Fruit fly (Drosophila melanogaster) whole organism, prepupa: ENCODE measurements around the gene ND-ASHI.

Experiments
- CG10631 ChIP-seq: fragments of 200-800 bp; sonication (Bioruptor generic); optimal IDR thresholded peaks from 2 replicates; lab custom pipeline; 2016; ENCODE audit warnings: missing biosample characterization, missing genetic modification characterization
- CG10669 ChIP-seq: fragments of 200-800 bp; sonication (Bioruptor generic); optimal IDR thresholded peaks from 3 replicates; lab custom pipeline; 2018; ENCODE audit warnings: missing biosample characterization, mild to moderate bottlenecking, missing genetic modification characterization, moderate library complexity
- CG11294 ChIP-seq: fragments of 200-800 bp; sonication (Bioruptor generic); IDR thresholded peaks from 2 replicates; pipeline ENCODE4 v1.3.6; 2022; ENCODE audit warnings: missing biosample characterization, missing genetic modification characterization
- CG11762 ChIP-seq: fragments of 200-800 bp; sonication (Bioruptor generic); optimal IDR thresholded peaks from 3 replicates; lab custom pipeline; 2016; ENCODE audit warnings: missing biosample characterization, missing genetic modification characterization; ENCODE audit not compliant: insufficient read depth
- CG11902 ChIP-seq: fragments of 200-800 bp; sonication (Bioruptor generic); optimal IDR thresholded peaks from 3 replicates; lab custom pipeline; 2016; ENCODE audit warnings: missing biosample characterization, missing genetic modification characterization
- CG15336 ChIP-seq: fragments of 200-800 bp; sonication (Bioruptor generic); IDR thresholded peaks from 2 replicates; pipeline ENCODE4 v1.3.6; 2022; ENCODE audit warnings: missing biosample characterization, missing genetic modification characterization
- CG16779 ChIP-seq: fragments of 200-800 bp; sonication (Bioruptor generic); optimal IDR thresholded peaks from 3 replicates; lab custom pipeline; 2017; ENCODE audit warnings: missing biosample characterization, mild to moderate bottlenecking, missing genetic modification characterization
- CG34406 ChIP-seq: fragments of 200-800 bp; sonication (Bioruptor generic); optimal IDR thresholded peaks from 3 replicates; lab custom pipeline; 2016; ENCODE audit warnings: missing biosample characterization, missing genetic modification characterization
- CG3919 ChIP-seq: fragments of 200-800 bp; sonication (Bioruptor generic); optimal IDR thresholded peaks from 3 replicates; lab custom pipeline; 2016; ENCODE audit warnings: missing biosample characterization, missing genetic modification characterization
- CG4318 ChIP-seq: fragments of 200-800 bp; sonication (Bioruptor generic); optimal IDR thresholded peaks from 3 replicates; lab custom pipeline; 2017; ENCODE audit warnings: missing biosample characterization, mild to moderate bottlenecking, missing genetic modification characterization
- CG6163 ChIP-seq: fragments of 200-800 bp; sonication (Bioruptor generic); IDR thresholded peaks from 3 replicates; pipeline ENCODE4 v1.3.6; 2022; ENCODE audit warnings: missing biosample characterization, missing genetic modification characterization
- CG6276 ChIP-seq: fragments of 200-800 bp; sonication (Bioruptor generic); optimal IDR thresholded peaks from 2 replicates; lab custom pipeline; 2017; ENCODE audit warnings: missing biosample characterization, mild to moderate bottlenecking, missing genetic modification characterization
- CG6792 ChIP-seq: fragments of 200-800 bp; sonication (Bioruptor generic); optimal IDR thresholded peaks from 3 replicates; lab custom pipeline; 2016; ENCODE audit warnings: missing biosample characterization, missing genetic modification characterization
- CG6808 ChIP-seq: fragments of 200-800 bp; sonication (Bioruptor generic); optimal IDR thresholded peaks from 3 replicates; lab custom pipeline; 2017; ENCODE audit warnings: missing biosample characterization, missing genetic modification characterization, mild to moderate bottlenecking, moderate library complexity, missing genetic modification reagents
- CG6854 ChIP-seq: fragments of 200-800 bp; sonication (Bioruptor generic); optimal IDR thresholded peaks from 2 replicates; lab custom pipeline; 2017; ENCODE audit warnings: missing biosample characterization, mild to moderate bottlenecking, missing genetic modification characterization
- CG7368 ChIP-seq: fragments of 200-800 bp; sonication (Bioruptor generic); optimal IDR thresholded peaks from 3 replicates; lab custom pipeline; 2016; ENCODE audit warnings: missing biosample characterization, missing genetic modification characterization
- CG8119 ChIP-seq: fragments of 200-800 bp; sonication (Bioruptor generic); IDR thresholded peaks from 3 replicates; pipeline ENCODE4 v1.3.6; 2022; ENCODE audit warnings: missing biosample characterization, missing genetic modification characterization
- CG8319 ChIP-seq: fragments of 200-800 bp; sonication (Bioruptor generic); optimal IDR thresholded peaks from 3 replicates; lab custom pipeline; 2016; ENCODE audit warnings: missing biosample characterization, missing genetic modification characterization
- Eip75B ChIP-seq: fragments of 200-800 bp; sonication (Bioruptor generic); optimal IDR thresholded peaks from 3 replicates; lab custom pipeline; 2016; ENCODE audit warnings: missing biosample characterization, missing genetic modification characterization
- Gug ChIP-seq: fragments of 200-800 bp; sonication (Bioruptor generic); IDR thresholded peaks from 2 replicates; pipeline ENCODE4 v1.3.6; 2022; ENCODE audit warnings: missing biosample characterization, missing genetic modification characterization
- Hr38 ChIP-seq: sonication (Bioruptor generic); optimal IDR thresholded peaks from 2 replicates; lab custom pipeline; 2016; ENCODE audit warnings: missing biosample characterization, missing genetic modification characterization
- Hr39 ChIP-seq: fragments of 200-800 bp; sonication (Bioruptor generic); optimal IDR thresholded peaks from 2 replicates; lab custom pipeline; 2016; ENCODE audit warnings: missing biosample characterization, missing genetic modification characterization
- Hr4 ChIP-seq: fragments of 200-800 bp; sonication (Bioruptor generic); optimal IDR thresholded peaks from 3 replicates; lab custom pipeline; 2016; ENCODE audit warnings: missing biosample characterization, missing genetic modification characterization
- Lpt ChIP-seq: fragments of 200-800 bp; sonication (Bioruptor generic); optimal IDR thresholded peaks from 3 replicates; lab custom pipeline; 2016; ENCODE audit warnings: missing biosample characterization, missing genetic modification characterization
- Met ChIP-seq: fragments of 200-800 bp; sonication (Bioruptor generic); optimal IDR thresholded peaks from 3 replicates; lab custom pipeline; 2016; ENCODE audit warnings: missing biosample characterization, missing genetic modification characterization
- OdsH ChIP-seq: fragments of 200-800 bp; sonication (Bioruptor generic); optimal IDR thresholded peaks from 3 replicates; lab custom pipeline; 2016; ENCODE audit warnings: missing biosample characterization, missing genetic modification characterization
- Smox ChIP-seq: fragments of 200-800 bp; sonication (Bioruptor generic); optimal IDR thresholded peaks from 3 replicates; lab custom pipeline; 2016; ENCODE audit warnings: missing biosample characterization, missing genetic modification characterization
- Sox14 ChIP-seq: fragments of 200-800 bp; sonication (Bioruptor generic); optimal IDR thresholded peaks from 3 replicates; lab custom pipeline; 2016; ENCODE audit warnings: missing biosample characterization, missing genetic modification characterization
- achi ChIP-seq: fragments of 200-800 bp; sonication (Bioruptor generic); optimal IDR thresholded peaks from 3 replicates; lab custom pipeline; 2016; ENCODE audit warnings: missing biosample characterization, missing genetic modification characterization
- acj6 ChIP-seq: fragments of 200-800 bp; sonication (Bioruptor generic); optimal IDR thresholded peaks from 3 replicates; lab custom pipeline; 2016; ENCODE audit warnings: missing biosample characterization, missing genetic modification characterization
- dsx ChIP-seq: fragments of 200-800 bp; optimal IDR thresholded peaks from 3 replicates; lab custom pipeline; 2019; ENCODE audit warnings: missing biosample characterization, mild to moderate bottlenecking, missing genetic modification characterization, moderate library complexity; ENCODE audit not compliant: poor library complexity, severe bottlenecking
- eg ChIP-seq: fragments of 200-800 bp; sonication (Bioruptor generic); IDR thresholded peaks from 3 replicates; pipeline ENCODE4 v1.3.6; 2022; ENCODE audit warnings: missing biosample characterization, missing genetic modification characterization
- fd59A ChIP-seq: fragments of 200-800 bp; sonication (Bioruptor generic); optimal IDR thresholded peaks from 2 replicates; lab custom pipeline; 2017; ENCODE audit warnings: missing biosample characterization, mild to moderate bottlenecking, missing genetic modification characterization, missing genetic modification reagents
- fd85E ChIP-seq: fragments of 200-800 bp; sonication (Bioruptor generic); optimal IDR thresholded peaks from 3 replicates; lab custom pipeline; 2016; ENCODE audit warnings: missing biosample characterization, missing genetic modification characterization
- fkh ChIP-seq: fragments of 200-800 bp; sonication (Bioruptor generic); optimal IDR thresholded peaks from 3 replicates; lab custom pipeline; 2017; ENCODE audit warnings: missing biosample characterization, mild to moderate bottlenecking, missing genetic modification characterization, moderate library complexity
- lz ChIP-seq: fragments of 200-800 bp; sonication (Bioruptor generic); optimal IDR thresholded peaks from 3 replicates; lab custom pipeline; 2016; ENCODE audit warnings: missing biosample characterization, missing genetic modification characterization
- net ChIP-seq: fragments of 200-800 bp; sonication (Bioruptor generic); optimal IDR thresholded peaks from 3 replicates; lab custom pipeline; 2016; ENCODE audit warnings: missing biosample characterization, missing genetic modification characterization
- salr ChIP-seq, 2 experiments: fragments of 200-800 bp; sonication (Bioruptor generic); optimal IDR thresholded peaks; 3 replicates each; lab custom pipeline; 2016 to 2018; ENCODE audit warnings: missing biosample characterization in 2 of 2, missing genetic modification characterization in 2 of 2, mild to moderate bottlenecking in 1 of 2
- svp ChIP-seq: fragments of 200-800 bp; sonication (Bioruptor generic); peaks from one replicate; lab custom pipeline; 2016; ENCODE audit warnings: missing biosample characterization, missing genetic modification characterization
- topi ChIP-seq: fragments of 200-800 bp; sonication (Bioruptor generic); optimal IDR thresholded peaks from 3 replicates; lab custom pipeline; 2016; ENCODE audit warnings: missing biosample characterization, missing genetic modification characterization
- vri ChIP-seq: fragments of 200-800 bp; sonication (Bioruptor generic); optimal IDR thresholded peaks from 3 replicates; lab custom pipeline; 2016; ENCODE audit warnings: missing biosample characterization, mild to moderate bottlenecking, missing genetic modification characterization

ND-ASHI gene

dm6 chrX:6702028-6702433 is 23.1 kb upstream of the ND-ASHI start (continued):
- peak; percentile 28 for TF ChIP-seq CG6792 (GFP tag; lab: Kevin White, UChicago)
- TF ChIP-seq CG6808 (GFP tag; lab: Kevin White, UChicago) = peak; percentile 76
- TF ChIP-seq vri (GFP tag; lab: Kevin White, UChicago) = no peak
- peak; percentile 65 for TF ChIP-seq acj6
- TF ChIP-seq Hr4 (GFP tag; lab: Kevin White, UChicago) = peak; percentile 87
- TF ChIP-seq CG10631 = peak; percentile 67
- TF ChIP-seq Smox (GFP tag; lab: Kevin White, UChicago) = no peak
- TF ChIP-seq dsx (GFP tag; lab: Kevin White, UChicago) = peak; percentile 72
- peak; percentile 93 for TF ChIP-seq CG8119 (GFP tag; lab: Robert Waterston, UW)
- TF ChIP-seq CG34406 (GFP tag; lab: Kevin White, UChicago) = peak; percentile 25
- peak; percentile 80 for TF ChIP-seq CG6276 (GFP tag; lab: Kevin White, UChicago)
- no peak for TF ChIP-seq CG8319 (GFP tag; lab: Kevin White, UChicago)
- peak; percentile 83 for TF ChIP-seq Gug
- TF ChIP-seq CG4318 (GFP tag; lab: Kevin White, UChicago) = peak; percentile 75
- peak; percentile 50 to 75 for TF ChIP-seq salr (GFP tag; optimal IDR thresholded peaks at IDR 0.05; lab: Kevin White, UChicago)
- no peak for TF ChIP-seq CG11902 (GFP tag; lab: Kevin White, UChicago)
- peak; percentile 58 for TF ChIP-seq CG16779 (tag; lab: Kevin White, UChicago)
- peak; percentile 46; the same call in 1 of the 2 replicates for TF ChIP-seq CG11294 (GFP tag; lab: Robert Waterston, UW)

DNA sequence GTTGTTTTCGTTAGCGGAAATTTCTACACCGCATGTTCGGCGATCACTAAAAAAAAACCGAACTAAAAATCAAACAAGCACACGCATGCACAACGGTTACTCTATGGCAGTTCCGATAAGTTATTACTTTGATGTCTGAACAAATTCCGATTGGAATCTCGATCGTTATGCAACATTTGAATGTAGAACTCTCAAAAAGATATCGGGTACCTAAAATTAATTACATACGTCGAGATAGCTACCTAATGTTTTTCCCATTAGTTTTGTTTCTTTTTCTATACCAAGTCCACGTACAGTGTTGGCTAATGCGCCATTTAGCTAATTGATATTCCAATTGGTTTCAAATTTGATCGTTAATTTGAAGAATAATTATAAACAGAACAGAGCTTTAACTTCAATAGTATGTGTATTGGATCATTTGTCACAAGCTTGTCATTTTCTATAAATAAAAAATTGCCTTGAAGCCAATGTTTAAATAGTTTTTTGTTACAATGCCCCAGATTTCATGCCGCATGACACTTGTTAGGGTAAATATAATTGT is 22.1 kb upstream of the ND-ASHI start:
- TF ChIP-seq Sox14 (GFP tag; lab: Kevin White, UChicago) (no peak), Hr38 (no peak), CG6854 (GFP tag; lab: Kevin White, UChicago) (no peak), Hr39 (no peak), CG15336 (GFP tag; lab: Robert Waterston, UW) (no peak), Lpt (GFP tag; lab: Kevin White, UChicago) (no peak), CG6276 (GFP tag; lab: Kevin White, UChicago) (no peak), net (no peak), eg (GFP tag; lab: Robert Waterston, UW) (no peak), CG6163 (GFP tag; lab: Robert Waterston, UW) (no peak), Hr4 (GFP tag; lab: Kevin White, UChicago) (no peak), Eip75B (GFP tag; lab: Kevin White, UChicago) (no peak)

DNA sequence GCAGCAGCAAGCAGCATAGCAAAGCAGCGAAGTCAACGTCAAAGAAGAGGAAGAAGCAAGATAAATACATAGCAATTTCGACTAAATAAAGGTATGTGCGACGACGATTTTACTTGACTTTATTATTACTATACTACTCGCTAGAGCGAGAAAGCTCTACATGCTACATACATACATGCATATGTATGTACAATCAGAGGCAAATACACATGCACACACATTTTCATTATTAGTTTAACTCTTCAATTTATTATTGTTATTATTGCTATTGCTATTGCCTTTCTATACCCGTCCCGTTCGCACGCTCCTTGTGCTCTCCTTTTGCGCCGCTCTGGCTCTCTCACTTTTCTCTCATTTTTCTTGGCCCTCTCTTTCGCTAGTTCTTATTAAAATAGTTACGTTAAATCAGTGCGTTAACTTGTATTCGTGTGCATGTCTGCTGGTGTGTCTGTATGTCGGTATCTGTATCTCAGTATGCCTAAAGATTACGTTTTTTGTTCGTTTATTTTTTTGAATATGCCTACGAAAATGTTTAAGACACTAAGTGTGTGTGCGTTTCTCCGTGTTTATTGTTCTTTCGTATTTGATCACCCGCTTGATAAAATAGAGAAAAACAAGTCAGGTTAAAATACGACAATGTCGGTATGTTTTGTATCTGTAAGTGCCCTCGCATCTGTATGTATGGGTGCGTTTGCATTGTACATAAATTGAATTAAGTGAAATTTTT is 21.5 kb upstream of the ND-ASHI start:
- TF ChIP-seq vri (GFP tag; lab: Kevin White, UChicago) (no peak), CG11762 (GFP tag; lab: Kevin White, UChicago) (no peak), fkh (GFP tag; lab: Kevin White, UChicago) (peak; percentile 80)

- no peak for TF ChIP-seq Gug
- peak; percentile 68 for TF ChIP-seq svp
- peak; percentile 58 for TF ChIP-seq CG6808 (GFP tag; lab: Kevin White, UChicago)
- TF ChIP-seq eg (GFP tag; lab: Robert Waterston, UW) = peak; percentile 32; the same call in 1 of the 3 replicates
- TF ChIP-seq Lpt (GFP tag; lab: Kevin White, UChicago) = no peak
- TF ChIP-seq CG6792 (GFP tag; lab: Kevin White, UChicago) = peak; percentile 47
- TF ChIP-seq Hr38 = no peak
- TF ChIP-seq CG4318 (GFP tag; lab: Kevin White, UChicago) = no peak
- TF ChIP-seq achi (GFP tag; lab: Kevin White, UChicago) = peak; percentile 25
- TF ChIP-seq Smox (GFP tag; lab: Kevin White, UChicago) = peak; percentile 6
- TF ChIP-seq vri (GFP tag; lab: Kevin White, UChicago) = peak; percentile 62
- peak; percentile 29 for TF ChIP-seq CG10669 (GFP tag; lab: Kevin White, UChicago)
- peak; percentile 38 for TF ChIP-seq lz (GFP tag; lab: Kevin White, UChicago)
- TF ChIP-seq Met = peak; percentile 69
- peak; percentile 69 for TF ChIP-seq topi (GFP tag; lab: Kevin White, UChicago)
- peak; percentile 29 for TF ChIP-seq OdsH (GFP tag; lab: Kevin White, UChicago)
- peak; percentile 75 for TF ChIP-seq CG16779 (tag; lab: Kevin White, UChicago)
- peak; percentile 23 for TF ChIP-seq Eip75B (GFP tag; lab: Kevin White, UChicago)
- TF ChIP-seq CG7368 (GFP tag; lab: Kevin White, UChicago) = peak; percentile 13
- TF ChIP-seq CG3919 (GFP tag; lab: Kevin White, UChicago) = peak; percentile 61
- TF ChIP-seq fd85E (GFP tag; lab: Kevin White, UChicago) = no peak
- peak; percentile 81 for TF ChIP-seq fkh (GFP tag; lab: Kevin White, UChicago)
- peak; percentile 71 for TF ChIP-seq net
- TF ChIP-seq salr (GFP tag; optimal IDR thresholded peaks at IDR 0.05; lab: Kevin White, UChicago) = no peak
- TF ChIP-seq CG6276 (GFP tag; lab: Kevin White, UChicago) = peak; percentile 18
- no peak for TF ChIP-seq fd59A (GFP tag; lab: Kevin White, UChicago)
Measured at dm6 chrX:6699255-6699885, 20.5 kb upstream of the ND-ASHI start, which contains the start of gene CG14441. Gene CG14441 (plus strand): TSS chrX:6699508.
